Worm (Caenorhabditis elegans): Measurements from ENCODE around the gene Y69E1A.8.

Y69E1A.8 gene

DNA sequence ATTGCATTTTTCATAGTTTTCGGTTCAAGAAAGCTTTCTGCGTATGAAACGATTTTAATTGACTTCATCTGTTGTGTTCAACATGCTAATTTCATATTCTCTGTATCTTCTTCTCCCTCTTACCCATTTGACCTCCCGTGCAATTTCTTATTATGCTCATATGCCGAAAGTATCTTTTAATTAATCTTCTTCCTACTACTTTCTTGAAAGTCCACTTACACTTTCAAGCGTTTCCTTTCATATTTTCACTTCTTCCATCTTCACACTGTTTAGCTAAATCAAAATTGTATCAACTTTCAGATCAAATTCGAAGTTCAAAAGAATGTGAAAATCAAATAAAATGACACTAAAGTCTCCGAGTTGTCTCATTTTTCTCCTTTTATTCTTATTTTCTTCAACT, 24.3 kb downstream of the Y69E1A.8 start, which contains the start of gene F13H10.5:
Gene F13H10.5, plus strand, starts transcription at position 301 of the 400 bp plus-strand sequence.
- TF ChIP-seq nhr-2 (tag; optimal IDR thresholded peaks at IDR 0.05), result no peak
- TF ChIP-seq unc-39 (tag; optimal IDR thresholded peaks at IDR 0.05), result no peak
- no peak for TF ChIP-seq snpc-4 (tag; optimal IDR thresholded peaks at IDR 0.05)
- TF ChIP-seq cnd-1 (tag; optimal IDR thresholded peaks at IDR 0.05), result no peak
- no peak for TF ChIP-seq ceh-43 (GFP tag; optimal IDR thresholded peaks at IDR 0.05)
- TF ChIP-seq ztf-11 (tag; optimal IDR thresholded peaks at IDR 0.05), result no peak

DNA sequence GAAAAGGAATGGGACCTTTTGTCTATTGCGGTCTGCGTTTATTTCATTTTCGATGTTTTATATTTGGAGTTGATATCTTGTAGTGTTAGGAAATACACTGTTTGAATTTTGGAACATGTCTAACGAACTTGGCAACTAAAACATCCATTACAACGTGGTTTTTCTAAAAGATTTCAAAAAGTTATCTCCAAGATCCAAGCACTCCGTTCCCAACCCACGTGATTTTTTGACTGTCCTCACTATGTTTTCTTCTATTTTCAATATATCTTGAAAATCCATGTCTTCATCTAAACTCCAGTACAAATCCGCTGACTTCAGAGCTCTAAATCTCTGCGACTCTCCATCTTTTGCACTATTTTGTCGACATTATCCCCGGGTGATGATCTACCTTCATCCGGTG, 35.2 kb downstream of the Y69E1A.8 start, which contains the start of gene F13H10.9:
Gene F13H10.9, plus strand, starts transcription at position 301 of the 400 bp plus-strand sequence.
- TF ChIP-seq ceh-83 (GFP tag; optimal IDR thresholded peaks at IDR 0.05) (no peak), nhr-237 (tag; optimal IDR thresholded peaks at IDR 0.05) (no peak), drap-1 (GFP tag; optimal IDR thresholded peaks at IDR 0.05) (no peak), lsy-2 (tag; optimal IDR thresholded peaks at IDR 0.05) (no peak), sem-2 (GFP tag; optimal IDR thresholded peaks at IDR 0.05) (no peak), lin-32 (GFP tag; optimal IDR thresholded peaks at IDR 0.05) (no peak), mls-2 (tag; optimal IDR thresholded peaks at IDR 0.05) (no peak)

DNA sequence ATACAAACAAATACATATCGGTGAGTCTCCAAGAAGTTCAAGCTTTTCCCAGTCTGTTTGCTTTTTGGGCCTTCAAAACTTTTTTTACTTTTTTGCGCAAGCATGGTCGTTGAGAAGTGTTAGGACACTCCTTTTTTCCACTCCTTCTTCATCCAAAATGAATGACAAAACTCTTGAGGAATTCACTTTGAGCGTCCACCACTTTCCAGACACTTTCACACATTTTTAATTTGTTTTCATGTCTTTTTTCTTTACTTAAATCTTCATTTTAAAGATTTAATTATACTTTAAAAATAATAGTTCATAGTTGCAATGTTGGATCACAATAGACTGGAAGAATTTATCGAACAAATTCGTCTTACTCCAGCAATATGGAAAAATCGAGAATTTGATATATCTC, 37.9 kb downstream of the Y69E1A.8 start, which contains the start of gene F13H10.1:
Gene F13H10.1, plus strand, starts transcription at position 301 of the 400 bp plus-strand sequence.
- no peak for TF ChIP-seq zip-8 (tag; optimal IDR thresholded peaks at IDR 0.05)
- TF ChIP-seq lsy-2 (tag; optimal IDR thresholded peaks at IDR 0.05), result no peak
- no peak for TF ChIP-seq lin-32 (GFP tag; optimal IDR thresholded peaks at IDR 0.05)
- no peak for TF ChIP-seq nhr-76 (tag; optimal IDR thresholded peaks at IDR 0.05)
- TF ChIP-seq ztf-11 (tag; optimal IDR thresholded peaks at IDR 0.05), result no peak
- TF ChIP-seq unc-120 (tag; optimal IDR thresholded peaks at IDR 0.05; ENCODE audit: poor library complexity, severe bottlenecking), result no peak
- no peak for TF ChIP-seq mls-2 (tag; optimal IDR thresholded peaks at IDR 0.05)
- no peak for TF ChIP-seq unc-39 (tag; optimal IDR thresholded peaks at IDR 0.05)
- TF ChIP-seq M03D4.4 (tag; optimal IDR thresholded peaks at IDR 0.05), result no peak
- no peak for TF ChIP-seq sem-2 (GFP tag; optimal IDR thresholded peaks at IDR 0.05)
- no peak for TF ChIP-seq nhr-12 (tag; optimal IDR thresholded peaks at IDR 0.05)
- no peak for TF ChIP-seq ceh-39 (tag; optimal IDR thresholded peaks at IDR 0.05)
- no peak for TF ChIP-seq ceh-83 (GFP tag; optimal IDR thresholded peaks at IDR 0.05)
- no peak for TF ChIP-seq snpc-4 (tag; optimal IDR thresholded peaks at IDR 0.05)
- TF ChIP-seq blmp-1 (tag; optimal IDR thresholded peaks at IDR 0.05), result no peak
- no peak for TF ChIP-seq hlh-1 (tag; optimal IDR thresholded peaks at IDR 0.05)
- TF ChIP-seq bed-3 (GFP tag; optimal IDR thresholded peaks at IDR 0.05), result no peak

DNA sequence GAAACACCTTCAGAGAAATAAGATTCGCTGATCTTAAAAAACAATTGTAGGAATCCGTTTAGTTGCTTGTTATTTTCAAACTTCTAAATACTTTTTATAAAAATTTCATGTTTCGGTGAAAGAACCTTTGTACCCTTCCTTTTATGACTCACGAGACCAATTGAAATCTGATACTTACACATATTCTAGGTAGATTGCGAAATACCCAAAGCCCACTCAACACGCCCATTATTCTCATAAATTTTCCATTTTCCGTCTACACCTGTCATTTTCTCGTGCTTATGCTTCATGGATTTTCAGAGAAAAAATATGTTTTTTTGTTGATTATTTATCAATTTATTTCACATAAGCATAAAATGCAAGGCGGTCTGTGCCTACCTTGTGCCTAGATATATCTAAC, 40.0 kb downstream of the Y69E1A.8 start:
- TF ChIP-seq nhr-76 (tag; optimal IDR thresholded peaks at IDR 0.05) (no peak), lsy-2 (tag; optimal IDR thresholded peaks at IDR 0.05) (no peak), lin-13 (tag; optimal IDR thresholded peaks at IDR 0.05) (no peak), ceh-43 (GFP tag; optimal IDR thresholded peaks at IDR 0.05) (no peak), ztf-11 (tag; optimal IDR thresholded peaks at IDR 0.05) (no peak), sptf-1 (tag; optimal IDR thresholded peaks at IDR 0.05) (no peak), mep-1 (tag; optimal IDR thresholded peaks at IDR 0.05) (no peak), elt-1 (tag; optimal IDR thresholded peaks at IDR 0.05; ENCODE audit: borderline replicate concordance, insufficient read depth) (no peak), nhr-12 (tag; optimal IDR thresholded peaks at IDR 0.05) (no peak)

DNA sequence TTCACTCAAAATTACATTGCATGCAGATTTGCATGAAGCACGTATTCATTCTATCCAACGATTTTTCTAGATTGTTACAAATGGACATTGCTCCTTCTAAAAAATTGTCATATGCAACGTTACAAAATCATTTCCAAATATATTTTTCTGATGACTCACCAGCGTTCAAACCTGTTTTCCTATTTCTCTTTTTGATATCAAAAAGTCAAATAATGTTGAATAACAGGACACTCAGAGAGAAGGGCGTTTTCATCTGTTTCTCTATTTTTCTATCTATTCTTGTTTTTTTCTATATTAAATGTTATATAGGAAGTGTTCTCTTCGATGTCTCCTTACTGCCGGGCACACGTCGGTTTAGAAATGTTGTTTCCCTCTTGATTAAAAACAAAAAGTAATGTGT, 40.5 kb downstream of the Y69E1A.8 start:
- TF ChIP-seq ceh-83 (GFP tag; optimal IDR thresholded peaks at IDR 0.05) (no peak), blmp-1 (tag; optimal IDR thresholded peaks at IDR 0.05) (no peak), nhr-76 (tag; optimal IDR thresholded peaks at IDR 0.05) (no peak), unc-62 (GFP tag; optimal IDR thresholded peaks at IDR 0.05) (no peak), lsy-2 (tag; optimal IDR thresholded peaks at IDR 0.05) (no peak), M03D4.4 (tag; optimal IDR thresholded peaks at IDR 0.05) (no peak), ceh-43 (GFP tag; optimal IDR thresholded peaks at IDR 0.05) (no peak), bed-3 (GFP tag; optimal IDR thresholded peaks at IDR 0.05) (no peak), tbx-8 (GFP tag; optimal IDR thresholded peaks at IDR 0.05) (no peak), elt-3 (tag; optimal IDR thresholded peaks at IDR 0.05) (no peak), pha-4 (tag; optimal IDR thresholded peaks at IDR 0.05) (no peak), ceh-39 (tag; optimal IDR thresholded peaks at IDR 0.05) (no peak), nhr-28 (tag; optimal IDR thresholded peaks at IDR 0.05) (no peak), elt-1 (tag; optimal IDR thresholded peaks at IDR 0.05; ENCODE audit: borderline replicate concordance, insufficient read depth) (no peak), cnd-1 (tag; optimal IDR thresholded peaks at IDR 0.05) (no peak), unc-120 (tag; optimal IDR thresholded peaks at IDR 0.05; ENCODE audit: poor library complexity, severe bottlenecking) (no peak)
